Worm (Caenorhabditis elegans) whole organism, young adult: Measurements from ENCODE around the gene C11E4.8.

ENCODE experiments used
- B0019.2 ChIP-seq: fragments of 200-800 bp; sonication (Bioruptor generic); conservative IDR thresholded peaks from 2 replicates; pipeline ENCODE4 v1.3.6; 2022; ENCODE audit warnings: missing genetic modification reagents, missing genetic modification characterization, missing compliant biosample characterization
- F22D6.2 ChIP-seq: sonication (generic microtip); optimal IDR thresholded peaks from 2 replicates; lab custom pipeline; 2016; ENCODE audit warnings: mild to moderate bottlenecking, missing genetic modification characterization, missing compliant biosample characterization
- attf-5 ChIP-seq: fragments of 200-800 bp; sonication (Bioruptor generic); optimal IDR thresholded peaks from 2 replicates; lab custom pipeline; 2018; ENCODE audit warnings: mild to moderate bottlenecking, missing genetic modification characterization, missing compliant biosample characterization
- bed-1 ChIP-seq: fragments of 200-800 bp; sonication (Bioruptor generic); IDR thresholded peaks from 2 replicates; pipeline ENCODE4 v1.3.6; 2022; ENCODE audit warnings: missing genetic modification reagents, missing genetic modification characterization, missing compliant biosample characterization
- bed-2 ChIP-seq: fragments of 200-800 bp; sonication (Bioruptor generic); IDR thresholded peaks from 2 replicates; pipeline ENCODE4 v1.3.6; 2022; ENCODE audit warnings: missing genetic modification reagents, missing genetic modification characterization, missing compliant biosample characterization
- ceh-100 ChIP-seq: fragments of 200-800 bp; sonication (Bioruptor generic); IDR thresholded peaks from 2 replicates; pipeline ENCODE4 v1.3.6; 2022; ENCODE audit warnings: missing genetic modification reagents, missing genetic modification characterization, missing compliant biosample characterization
- egrh-3 ChIP-seq: fragments of 200-800 bp; sonication (Bioruptor generic); IDR thresholded peaks from 2 replicates; pipeline ENCODE4 v1.3.6; 2022; ENCODE audit warnings: missing genetic modification reagents, missing genetic modification characterization, missing compliant biosample characterization
- gei-17 ChIP-seq: fragments of 200-800 bp; sonication (Bioruptor generic); optimal IDR thresholded peaks from 2 replicates; lab custom pipeline; 2018; ENCODE audit warnings: mild to moderate bottlenecking, missing genetic modification characterization, missing compliant biosample characterization
- lin-26 ChIP-seq: fragments of 200-800 bp; sonication (Bioruptor generic); IDR thresholded peaks from 2 replicates; pipeline ENCODE4 v1.3.6; 2022; ENCODE audit warnings: missing genetic modification reagents, missing genetic modification characterization, missing compliant biosample characterization
- lin-35 ChIP-seq, 3 experiments: fragments of 150-350 bp in 2 of 3; sonication (generic microtip) in 1 of 3; optimal IDR thresholded peaks; 2 replicates each; lab custom pipeline; 2014 to 2018; ENCODE audit warnings: missing biosample characterization in 3 of 3, missing genetic modification characterization in 3 of 3, missing genetic modification reagents in 3 of 3
- nfya-1 ChIP-seq: sonication (generic microtip); optimal IDR thresholded peaks from 2 replicates; lab custom pipeline; 2017; ENCODE audit warnings: antibody characterized with exemption, missing compliant biosample characterization, missing genetic modification characterization, borderline replicate concordance; ENCODE audit not compliant: insufficient read depth
- pha-4 ChIP-seq: fragments of 150-350 bp; sonication (generic microtip); optimal IDR thresholded peaks from 2 replicates; lab custom pipeline; 2014; ENCODE audit warnings: missing biosample characterization, missing genetic modification reagents, missing genetic modification characterization
- unc-62 ChIP-seq: fragments of 150-350 bp; optimal IDR thresholded peaks from 2 replicates; lab custom pipeline; 2014; ENCODE audit warnings: missing biosample characterization, missing genetic modification reagents, missing genetic modification characterization
- ztf-28 ChIP-seq: fragments of 200-800 bp; sonication (Bioruptor generic); IDR thresholded peaks from 2 replicates; pipeline ENCODE4 v1.3.6; 2022; ENCODE audit warnings: missing genetic modification reagents, missing genetic modification characterization, missing compliant biosample characterization

- no peak for TF ChIP-seq egrh-3
- no peak for TF ChIP-seq attf-5 (GFP tag; lab: Kevin White, UChicago)
- no peak for TF ChIP-seq lin-35 (GFP tag; optimal IDR thresholded peaks at IDR 0.05; lab: Kevin White, UChicago)
- no peak for TF ChIP-seq ztf-28 (GFP tag; lab: Robert Waterston, UW)
- TF ChIP-seq ceh-100 (GFP tag; lab: Robert Waterston, UW), result no peak
- TF ChIP-seq pha-4, result no peak
- no peak for TF ChIP-seq unc-62 (GFP tag; lab: Kevin White, UChicago)
- no peak for TF ChIP-seq gei-17 (GFP tag; lab: Kevin White, UChicago)
- no peak for TF ChIP-seq B0019.2 (GFP tag; lab: Robert Waterston, UW)
- no peak for TF ChIP-seq nfya-1 (tag; lab: Kevin White, UChicago)
- TF ChIP-seq lin-26 (GFP tag; lab: Robert Waterston, UW), result no peak
- TF ChIP-seq bed-2, result no peak
- TF ChIP-seq F22D6.2 (tag; lab: Kevin White, UChicago), result no peak
- no peak for TF ChIP-seq bed-1
These were observed 15.1 kb downstream of the C11E4.8 start, which contains the start of gene F34H10.5 for ce11 chrX:9635376-9635775.
